Worm (Caenorhabditis elegans): ENCODE data around the gene cul-2.
A peak's percentile ranks its signal among the peaks of the same experiment; 100 is the strongest.

cul-2 gene

DNA sequence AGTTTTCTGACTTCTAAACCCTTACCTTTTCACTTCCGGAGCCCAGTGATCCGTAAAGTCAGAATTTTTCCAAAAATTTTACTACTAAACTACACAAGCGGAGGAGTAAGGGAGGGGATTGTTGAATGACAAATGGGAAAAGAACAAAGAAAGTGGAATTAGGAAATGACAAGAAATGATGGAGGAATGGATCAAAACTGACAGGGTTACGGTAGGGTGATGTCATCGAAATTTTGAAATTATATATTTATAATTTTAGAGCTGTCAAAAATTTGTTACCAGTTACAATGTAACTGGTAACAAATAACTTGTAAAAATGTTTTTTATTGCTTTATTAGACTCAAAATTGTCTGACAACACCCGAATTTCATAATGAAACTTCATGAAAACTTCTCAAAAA is 20.7 kb upstream of the cul-2 start:
- no peak for TF ChIP-seq lin-15B (tag; optimal IDR thresholded peaks at IDR 0.05)
- no peak for TF ChIP-seq nhr-77 (tag; optimal IDR thresholded peaks at IDR 0.05)
- peak; percentile 6 for TF ChIP-seq unc-62 (GFP tag; optimal IDR thresholded peaks at IDR 0.05)

DNA sequence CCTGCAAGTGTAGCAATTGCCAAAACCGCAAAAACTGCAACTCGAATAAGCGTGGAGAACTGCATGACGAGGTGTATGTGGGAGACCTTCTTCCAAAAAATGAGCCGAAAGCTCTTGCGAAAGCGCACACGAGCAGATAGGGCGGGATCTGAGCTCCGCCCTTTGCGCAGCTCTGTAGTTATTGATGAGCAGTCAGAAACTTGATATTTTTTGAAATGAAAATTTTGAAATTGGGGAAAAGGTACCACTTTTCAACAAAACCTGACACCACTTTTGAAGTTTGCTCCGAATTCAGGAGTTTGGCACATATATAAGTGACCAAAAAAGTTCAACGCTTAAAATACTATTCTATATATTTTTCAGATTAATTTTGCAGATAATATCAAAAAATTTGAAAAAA is 19.3 kb upstream of the cul-2 start, which contains the start of gene flp-15:
Gene flp-15, minus strand, starts transcription at position 101 of the 400 bp plus-strand sequence.
- TF ChIP-seq ama-1 (optimal IDR thresholded peaks at IDR 0.05): no peak
- TF ChIP-seq hmg-11 (tag; optimal IDR thresholded peaks at IDR 0.05): no peak
- no peak for TF ChIP-seq pha-4 (tag; optimal IDR thresholded peaks at IDR 0.05)
- TF ChIP-seq nhr-43 (tag; optimal IDR thresholded peaks at IDR 0.05; ENCODE audit: poor library complexity, severe bottlenecking): no peak
- no peak for TF ChIP-seq tbx-2 (tag; optimal IDR thresholded peaks at IDR 0.05)
- TF ChIP-seq ceh-82 (tag; optimal IDR thresholded peaks at IDR 0.05): no peak
- TF ChIP-seq aly-2 (tag; optimal IDR thresholded peaks at IDR 0.05): no peak
- no peak for TF ChIP-seq ztf-4 (tag; optimal IDR thresholded peaks at IDR 0.05)
- no peak for TF ChIP-seq eor-1 (tag; optimal IDR thresholded peaks at IDR 0.05)
- TF ChIP-seq nfya-1 (tag; optimal IDR thresholded peaks at IDR 0.05; ENCODE audit: insufficient read depth): no peak
- no peak for TF ChIP-seq nhr-12 (tag; optimal IDR thresholded peaks at IDR 0.05)
- no peak for TF ChIP-seq nhr-237 (tag; optimal IDR thresholded peaks at IDR 0.05)
- TF ChIP-seq unc-62 (GFP tag; optimal IDR thresholded peaks at IDR 0.05): no peak
- no peak for TF ChIP-seq nhr-11 (tag; optimal IDR thresholded peaks at IDR 0.05)

DNA sequence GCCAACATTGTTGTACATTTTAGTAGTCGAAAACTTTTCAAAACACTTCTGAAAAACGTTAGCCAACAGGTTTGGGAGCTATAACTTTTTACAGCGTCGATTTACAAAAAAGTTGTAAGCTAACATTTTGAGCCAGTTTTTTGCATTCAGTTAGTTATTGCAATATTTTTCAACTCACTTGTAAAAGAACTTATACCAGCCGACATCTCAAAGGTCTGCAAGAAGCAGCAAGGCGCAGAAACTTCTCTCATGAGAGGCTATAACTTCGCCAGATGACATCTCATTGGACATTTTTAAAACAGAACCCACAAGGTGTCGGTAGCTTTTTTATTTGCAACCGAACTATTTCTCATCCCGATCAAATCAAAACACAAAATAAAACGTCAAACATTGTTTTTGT is 17.6 kb upstream of the cul-2 start:
- no peak for TF ChIP-seq ceh-28 (tag; optimal IDR thresholded peaks at IDR 0.05)
- TF ChIP-seq zag-1 (tag; optimal IDR thresholded peaks at IDR 0.05): no peak
- no peak for TF ChIP-seq fkh-2 (tag; optimal IDR thresholded peaks at IDR 0.05)
- TF ChIP-seq nfya-1 (tag; optimal IDR thresholded peaks at IDR 0.05; ENCODE audit: insufficient read depth): no peak

DNA sequence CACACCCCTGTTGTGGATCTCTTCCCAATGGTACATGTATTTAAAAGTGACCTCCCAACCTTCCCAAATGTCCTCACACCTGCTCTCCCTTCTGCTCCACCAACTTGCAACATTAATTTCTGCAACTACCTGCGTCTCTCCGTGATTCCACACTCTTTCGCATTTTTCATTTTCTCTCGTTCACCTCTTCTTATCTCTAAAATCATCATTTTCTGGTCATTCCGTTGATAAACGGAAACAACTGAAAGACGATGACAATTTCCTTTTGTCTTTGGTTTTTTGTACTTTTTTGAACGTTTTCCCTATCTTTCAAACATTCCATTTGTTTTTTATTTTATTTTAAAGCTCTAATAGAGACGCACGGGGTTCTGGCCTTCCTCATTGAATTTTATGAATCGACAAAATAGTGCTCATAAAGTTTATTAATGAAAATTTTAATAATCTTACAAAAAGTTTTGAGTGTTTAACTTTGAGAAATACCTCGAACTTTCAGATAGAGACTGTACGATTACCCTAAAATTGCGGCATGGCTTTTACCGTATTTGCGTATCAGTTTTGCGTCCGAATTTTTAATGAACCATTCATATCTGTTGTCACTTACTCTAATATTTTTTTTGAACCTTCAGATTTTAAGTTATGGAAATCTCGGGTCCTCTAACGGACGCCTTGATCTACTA is 14.3 kb upstream of the cul-2 start, which contains the start of gene aqp-11:
Gene aqp-11, plus strand, starts transcription at position 627 of the 677 bp plus-strand sequence.
- peak; percentile 71 for TF ChIP-seq elt-2 (tag; optimal IDR thresholded peaks at IDR 0.05)
- TF ChIP-seq nhr-67 (tag; optimal IDR thresholded peaks at IDR 0.05): no peak
- no peak for TF ChIP-seq ama-1 (optimal IDR thresholded peaks at IDR 0.05)
- no peak for TF ChIP-seq elt-1 (tag; optimal IDR thresholded peaks at IDR 0.05)
- TF ChIP-seq lin-15B (tag; optimal IDR thresholded peaks at IDR 0.05): no peak
- TF ChIP-seq pqm-1 (tag; optimal IDR thresholded peaks at IDR 0.05): peak; percentile 66
- peak; percentile 19 for TF ChIP-seq pha-4 (tag; optimal IDR thresholded peaks at IDR 0.05)
- no peak for TF ChIP-seq ceh-16 (tag; optimal IDR thresholded peaks at IDR 0.05)
- TF ChIP-seq skn-1 (tag; optimal IDR thresholded peaks at IDR 0.05): peak; percentile 99

DNA sequence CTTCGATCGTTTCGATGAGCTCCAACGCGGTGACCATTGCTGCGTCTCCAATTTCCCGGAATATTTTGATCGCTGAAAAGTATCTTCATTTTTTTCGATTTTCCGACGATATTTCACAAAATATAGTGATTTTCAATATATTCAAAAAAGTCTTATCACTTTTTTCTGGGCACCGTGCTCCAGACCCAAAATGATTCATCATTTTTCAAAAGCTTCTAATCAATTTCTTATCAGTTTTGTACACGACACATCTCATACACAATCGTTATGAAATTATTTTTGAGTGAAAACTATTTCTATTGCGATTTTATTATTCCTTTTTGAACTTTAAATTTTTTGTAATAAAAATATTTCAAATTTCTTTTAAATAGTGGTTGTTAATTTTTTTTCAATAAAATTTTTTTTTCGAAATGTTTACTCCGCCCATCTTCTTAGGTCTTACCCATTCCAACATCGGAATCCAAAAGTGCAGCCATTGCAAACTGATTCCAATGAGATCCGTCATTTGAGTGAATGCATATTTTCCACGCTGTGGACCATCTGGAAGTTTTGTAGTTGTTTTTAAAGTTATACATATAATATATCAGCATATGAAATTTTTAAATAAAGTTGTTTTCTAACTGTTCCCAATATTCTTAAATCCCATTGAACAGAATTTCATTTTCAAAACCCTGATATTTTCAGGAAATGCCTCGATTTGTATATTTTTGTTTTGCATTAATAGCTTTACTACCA is 8.1 kb upstream of the cul-2 start, which contains the start of gene sid-2:
Gene sid-2, plus strand, starts transcription at position 685 of the 735 bp plus-strand sequence.
- no peak for TF ChIP-seq elt-1 (tag; optimal IDR thresholded peaks at IDR 0.05)
- TF ChIP-seq aly-2 (tag; optimal IDR thresholded peaks at IDR 0.05): no peak
- TF ChIP-seq ceh-82 (tag; optimal IDR thresholded peaks at IDR 0.05): no peak
- TF ChIP-seq nhr-12 (tag; optimal IDR thresholded peaks at IDR 0.05): no peak
- TF ChIP-seq pha-4 (tag; optimal IDR thresholded peaks at IDR 0.05): peak; percentile 39
- TF ChIP-seq egl-5 (tag; optimal IDR thresholded peaks at IDR 0.05): no peak
- TF ChIP-seq elt-3 (tag; optimal IDR thresholded peaks at IDR 0.05): no peak
- TF ChIP-seq pqm-1 (tag; optimal IDR thresholded peaks at IDR 0.05): peak; percentile 57
- peak; percentile 78 for TF ChIP-seq elt-2 (tag; optimal IDR thresholded peaks at IDR 0.05)
- TF ChIP-seq eor-1 (tag; optimal IDR thresholded peaks at IDR 0.05): no peak
- no peak for TF ChIP-seq ztf-4 (tag; optimal IDR thresholded peaks at IDR 0.05)
- TF ChIP-seq mml-1 (tag; optimal IDR thresholded peaks at IDR 0.05): no peak

DNA sequence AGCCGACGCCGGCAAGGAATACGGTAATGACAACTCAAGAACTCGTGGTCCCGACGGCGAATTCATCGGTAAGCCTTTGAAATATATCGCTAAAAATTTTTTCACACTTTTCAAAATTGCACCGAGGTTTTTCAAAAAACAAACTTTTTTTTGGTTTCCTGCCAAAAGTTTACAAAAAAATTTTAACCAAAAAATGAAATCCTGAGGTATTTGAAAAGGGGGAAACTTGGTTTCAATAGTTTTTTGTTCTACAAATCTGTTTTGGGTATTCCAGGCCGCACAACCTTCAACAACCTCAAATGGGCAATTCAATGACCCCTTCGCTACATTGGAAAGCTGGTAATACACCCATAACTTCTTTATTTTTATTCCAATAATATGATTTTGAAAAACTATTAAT is 5.0 kb upstream of the cul-2 start:
- TF ChIP-seq ama-1 (optimal IDR thresholded peaks at IDR 0.05) (no peak), sea-2 (GFP tag; optimal IDR thresholded peaks at IDR 0.05) (no peak), nhr-76 (tag; optimal IDR thresholded peaks at IDR 0.05) (no peak), elt-3 (tag; optimal IDR thresholded peaks at IDR 0.05) (no peak), snpc-4 (tag; optimal IDR thresholded peaks at IDR 0.05) (no peak), jun-1 (tag; optimal IDR thresholded peaks at IDR 0.05) (no peak), mml-1 (tag; optimal IDR thresholded peaks at IDR 0.05) (no peak), hmg-11 (tag; optimal IDR thresholded peaks at IDR 0.05) (no peak), ztf-4 (tag; optimal IDR thresholded peaks at IDR 0.05) (no peak)
